Worm (Caenorhabditis elegans) whole organism, L4 larva: ENCODE data around the gene fut-3.

Source experiments
- aly-2 ChIP-seq: sonication (generic microtip); optimal IDR thresholded peaks from 2 replicates; lab custom pipeline; 2018; ENCODE audit warnings: missing biosample characterization, missing genetic modification characterization
- arid-1 ChIP-seq: fragments of 200-800 bp; sonication (Bioruptor generic); conservative IDR thresholded peaks from 2 replicates; pipeline ENCODE4 v1.3.6; 2022; ENCODE audit warnings: missing genetic modification reagents, missing genetic modification characterization, missing compliant biosample characterization
- jun-1 ChIP-seq: fragments of 150-350 bp; optimal IDR thresholded peaks from 2 replicates; lab custom pipeline; 2014; ENCODE audit warnings: missing biosample characterization, missing genetic modification reagents, missing genetic modification characterization
- lin-13 ChIP-seq: fragments of 150-350 bp; optimal IDR thresholded peaks from 2 replicates; lab custom pipeline; 2014; ENCODE audit warnings: missing biosample characterization, missing genetic modification reagents, missing genetic modification characterization
- lin-15B ChIP-seq: fragments of 150-350 bp; sonication (generic microtip); optimal IDR thresholded peaks from 3 replicates; lab custom pipeline; 2014; ENCODE audit warnings: missing biosample characterization, missing genetic modification characterization
- lsy-2 ChIP-seq, 2 experiments: fragments of 150-350 bp in 1 of 2; sonication (generic microtip) in 1 of 2; optimal IDR thresholded peaks; 2 replicates each; lab custom pipeline; 2014 to 2017; ENCODE audit warnings: missing biosample characterization in 2 of 2, missing genetic modification characterization in 2 of 2
- nhr-237 ChIP-seq: sonication (generic microtip); optimal IDR thresholded peaks from 2 replicates; lab custom pipeline; 2017; ENCODE audit warnings: missing biosample characterization, missing genetic modification characterization
- nhr-25 ChIP-seq: sonication (generic microtip); optimal IDR thresholded peaks from 2 replicates; lab custom pipeline; 2017; ENCODE audit warnings: missing genetic modification characterization, mild to moderate bottlenecking, missing compliant biosample characterization, antibody characterized with exemption, moderate library complexity, borderline replicate concordance; ENCODE audit not compliant: insufficient read depth
- nhr-48 ChIP-seq: sonication (generic microtip); optimal IDR thresholded peaks from 2 replicates; lab custom pipeline; 2016; ENCODE audit warnings: mild to moderate bottlenecking, missing genetic modification characterization, missing compliant biosample characterization
- nhr-76 ChIP-seq: fragments of 150-350 bp; optimal IDR thresholded peaks from 2 replicates; lab custom pipeline; 2014; ENCODE audit warnings: missing biosample characterization, missing genetic modification characterization
- nhr-77 ChIP-seq: fragments of 150-350 bp; optimal IDR thresholded peaks from 2 replicates; lab custom pipeline; 2014; ENCODE audit warnings: missing biosample characterization, missing genetic modification characterization
- skn-1 ChIP-seq: fragments of 150-350 bp; optimal IDR thresholded peaks from 2 replicates; lab custom pipeline; 2014; ENCODE audit warnings: missing biosample characterization, missing genetic modification characterization
- unc-39 ChIP-seq: sonication (generic microtip); optimal IDR thresholded peaks from 2 replicates; lab custom pipeline; 2017; ENCODE audit warnings: missing biosample characterization, missing genetic modification characterization
- zag-1 ChIP-seq: fragments of 150-350 bp; optimal IDR thresholded peaks from 2 replicates; lab custom pipeline; 2014; ENCODE audit warnings: missing biosample characterization, missing genetic modification characterization

DNA sequence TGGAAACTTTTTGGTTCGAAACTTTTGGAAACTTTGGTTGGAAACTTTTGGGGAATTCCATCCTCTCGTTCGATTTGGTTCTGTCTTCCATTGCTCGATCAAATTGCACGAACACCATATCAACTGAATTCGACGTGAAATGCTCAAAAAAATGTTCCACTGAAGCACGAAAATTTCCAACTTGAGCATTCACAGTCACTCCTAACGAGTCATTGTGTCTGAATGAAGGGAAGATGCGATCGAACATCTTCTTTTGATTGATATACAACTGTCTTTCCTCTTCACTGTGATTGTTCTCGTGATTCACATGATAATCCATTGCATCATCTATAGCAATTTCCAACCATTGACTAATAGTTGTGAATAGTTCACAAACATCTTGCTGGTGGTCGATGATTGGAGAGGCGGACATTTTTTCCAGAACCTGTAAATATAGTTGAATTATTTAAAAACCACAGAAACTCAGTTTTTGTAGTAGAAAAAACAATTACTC is 31.2 kb downstream of the fut-3 start, which contains the start of gene F59E12.15:
- TF ChIP-seq lin-13 (GFP tag; lab: Kevin White, UChicago) (no peak), lsy-2 (tag; optimal IDR thresholded peaks at IDR 0.05; lab: Kevin White, UChicago) (no peak), unc-39 (no peak), aly-2 (tag; lab: Kevin White, UChicago) (no peak), zag-1 (tag; lab: Kevin White, UChicago) (no peak), nhr-48 (tag; lab: Kevin White, UChicago) (no peak), nhr-25 (tag; lab: Kevin White, UChicago) (no peak), jun-1 (tag; lab: Kevin White, UChicago) (no peak), arid-1 (no peak), nhr-237 (tag; lab: Kevin White, UChicago) (no peak), lin-15B (tag; lab: Kevin White, UChicago) (no peak), nhr-77 (tag; lab: Kevin White, UChicago) (no peak), nhr-76 (tag; lab: Kevin White, UChicago) (no peak), skn-1 (no peak)
